Fruit fly (Drosophila melanogaster): ENCODE data around the gene lmgA.

The lmgA gene

dm6 chr2L:8552472-8552871, 24.1 kb upstream of the lmgA start:
- peak; percentile 9 for TF ChIP-seq CG10209 (GFP tag; optimal IDR thresholded peaks at IDR 0.05)
- peak; percentile 23; the same call in 1 of the 3 replicates for TF ChIP-seq B-H1 (GFP tag; IDR thresholded peaks at IDR 0.05)
- TF ChIP-seq unpg (GFP tag; optimal IDR thresholded peaks at IDR 0.05), result peak; percentile 63
- TF ChIP-seq vfl (GFP tag; optimal IDR thresholded peaks at IDR 0.05), result no peak
- TF ChIP-seq CG7372 (GFP tag; IDR thresholded peaks at IDR 0.05), result peak; percentile 25; the same call in 1 of the 2 replicates
- TF ChIP-seq Antp (GFP tag; optimal IDR thresholded peaks at IDR 0.05), result no peak
- TF ChIP-seq CG12942 (GFP tag; optimal IDR thresholded peaks at IDR 0.05), result peak; percentile 3
- TF ChIP-seq CG18262 (tag; optimal IDR thresholded peaks at IDR 0.05), result peak; percentile 54
- 0 out of 2 replicates have a peak, but pooled peaks have one; percentile 30 for TF ChIP-seq HLH3B (GFP tag; IDR thresholded peaks at IDR 0.05)
- no peak for TF ChIP-seq Nf-YB (GFP tag; optimal IDR thresholded peaks at IDR 0.05)
- TF ChIP-seq grau (tag; optimal IDR thresholded peaks at IDR 0.05), result peak; percentile 28
- TF ChIP-seq dati (GFP tag; IDR thresholded peaks at IDR 0.05), result no peak
- peak; percentile 36 for TF ChIP-seq CG9727 (GFP tag; optimal IDR thresholded peaks at IDR 0.05)
- peak; percentile 36; the same call in 1 of the 2 replicates for TF ChIP-seq CG17328 (GFP tag; IDR thresholded peaks at IDR 0.05)
- TF ChIP-seq tll (GFP tag; optimal IDR thresholded peaks at IDR 0.05), result no peak
- peak; percentile 39 for TF ChIP-seq nmo (GFP tag; optimal IDR thresholded peaks at IDR 0.05)
- TF ChIP-seq NC2β (GFP tag; optimal IDR thresholded peaks at IDR 0.05), result no peak
- peak; percentile 34 for TF ChIP-seq CG11504 (tag; optimal IDR thresholded peaks at IDR 0.05)
- peak; percentile 9 for TF ChIP-seq CG12769 (tag; optimal IDR thresholded peaks at IDR 0.05)
- TF ChIP-seq CG1024 (GFP tag; IDR thresholded peaks at IDR 0.05), result peak; percentile 39; the same call in 1 of the 2 replicates
- no peak for TF ChIP-seq NK7.1 (GFP tag; optimal IDR thresholded peaks at IDR 0.05)
- TF ChIP-seq CG2678 (tag; optimal IDR thresholded peaks at IDR 0.05), result peak; percentile 22
- TF ChIP-seq CG8944 (GFP tag; optimal IDR thresholded peaks at IDR 0.05), result no peak
- no peak for TF ChIP-seq tna (GFP tag; IDR thresholded peaks at IDR 0.05; ENCODE audit: partially characterized antibody)
- peak; percentile 12 for TF ChIP-seq CG6654 (GFP tag; optimal IDR thresholded peaks at IDR 0.05)
- TF ChIP-seq CG8388 (GFP tag; optimal IDR thresholded peaks at IDR 0.05), result peak; percentile 33
- TF ChIP-seq ind (GFP tag; optimal IDR thresholded peaks at IDR 0.05), result peak; percentile 30
- peak; percentile 16 for TF ChIP-seq CG30431 (GFP tag; optimal IDR thresholded peaks at IDR 0.05)
- peak; percentile 57 for TF ChIP-seq stc (GFP tag; IDR thresholded peaks at IDR 0.05)
- peak; percentile 13 for TF ChIP-seq nau (GFP tag; optimal IDR thresholded peaks at IDR 0.05)
- no peak for TF ChIP-seq mirr (GFP tag; optimal IDR thresholded peaks at IDR 0.05)
- TF ChIP-seq CG12391 (tag; optimal IDR thresholded peaks at IDR 0.05), result peak; percentile 34
- no peak for TF ChIP-seq lilli (GFP tag; optimal IDR thresholded peaks at IDR 0.05)
- peak; percentile 42 for TF ChIP-seq lab (GFP tag; optimal IDR thresholded peaks at IDR 0.05)
- peak; percentile 66 for TF ChIP-seq CG10979 (tag; optimal IDR thresholded peaks at IDR 0.05)
- TF ChIP-seq hkb (optimal IDR thresholded peaks at IDR 0.05), result no peak
- peak; percentile 38; the same call in 1 of the 2 replicates for TF ChIP-seq hkb (GFP tag; IDR thresholded peaks at IDR 0.05)
- peak; percentile 24 for TF ChIP-seq Max (GFP tag; optimal IDR thresholded peaks at IDR 0.05)
- peak; percentile 21 for TF ChIP-seq az2 (GFP tag; optimal IDR thresholded peaks at IDR 0.05)
- TF ChIP-seq ranshi (GFP tag; IDR thresholded peaks at IDR 0.05), result 0 out of 2 replicates have a peak, but pooled peaks have one; percentile 60
- no peak for TF ChIP-seq chm (GFP tag; IDR thresholded peaks at IDR 0.05)
- TF ChIP-seq phol (tag; optimal IDR thresholded peaks at IDR 0.05), result peak; percentile 58
- TF ChIP-seq Hr51 (GFP tag; optimal IDR thresholded peaks at IDR 0.05), result peak in 1 of 2 experiments; percentile 37
- TF ChIP-seq ci (GFP tag; IDR thresholded peaks at IDR 0.05), result peak; percentile 70
- TF ChIP-seq pum (GFP tag; optimal IDR thresholded peaks at IDR 0.05), result no peak
- peak; percentile 61; the same call in 2 of the 3 replicates for TF ChIP-seq zfh1 (GFP tag; IDR thresholded peaks at IDR 0.05)
- no peak for TF ChIP-seq CG12744 (GFP tag; optimal IDR thresholded peaks at IDR 0.05)
- peak; percentile 49 for TF ChIP-seq sens (GFP tag)
- TF ChIP-seq CG4424 (GFP tag; optimal IDR thresholded peaks at IDR 0.05), result peak; percentile 43
- TF ChIP-seq CG18764 (GFP tag; optimal IDR thresholded peaks at IDR 0.05), result peak; percentile 8
- peak; percentile 18 for TF ChIP-seq PHDP (tag; optimal IDR thresholded peaks at IDR 0.05)
